Worm (Caenorhabditis elegans) whole organism, L2 larva: Measurements from ENCODE around the gene F41E6.15.

Source experiments
- alr-1 ChIP-seq: fragments of 150-350 bp; optimal IDR thresholded peaks from 2 replicates; lab custom pipeline; 2014; ENCODE audit warnings: missing biosample characterization, missing genetic modification characterization
- lin-11 ChIP-seq: fragments of 150-350 bp; sonication (generic microtip); optimal IDR thresholded peaks from 2 replicates; lab custom pipeline; 2014; ENCODE audit warnings: missing biosample characterization, missing genetic modification characterization, inconsistent platforms, mixed read lengths
- lsy-2 ChIP-seq, 2 experiments: fragments of 150-350 bp in 1 of 2; sonication (generic microtip) in 1 of 2; optimal IDR thresholded peaks; 2 replicates each; lab custom pipeline; 2014 to 2017; ENCODE audit warnings: missing biosample characterization in 2 of 2, missing genetic modification characterization in 2 of 2
- nhr-10 ChIP-seq: sonication (generic microtip); optimal IDR thresholded peaks from 2 replicates; lab custom pipeline; 2017; ENCODE audit warnings: missing biosample characterization, missing genetic modification characterization
- unc-62 ChIP-seq: fragments of 150-350 bp; optimal IDR thresholded peaks from 2 replicates; lab custom pipeline; 2014; ENCODE audit warnings: missing biosample characterization, missing genetic modification reagents, missing genetic modification characterization
- ztf-11 ChIP-seq: sonication (generic microtip); optimal IDR thresholded peaks from 2 replicates; lab custom pipeline; 2017; ENCODE audit warnings: missing biosample characterization, missing genetic modification characterization

ce11 chrV:8627580-8627979 lies 25.0 kb upstream of the F41E6.15 start:
- TF ChIP-seq nhr-10 (tag; lab: Kevin White, UChicago): no peak
- no peak for TF ChIP-seq lsy-2 (tag; optimal IDR thresholded peaks at IDR 0.05; lab: Kevin White, UChicago)
- no peak for TF ChIP-seq ztf-11 (tag; lab: Kevin White, UChicago)
- TF ChIP-seq alr-1 (tag; lab: Kevin White, UChicago): no peak
- TF ChIP-seq lin-11 (tag; lab: Kevin White, UChicago): no peak
- no peak for TF ChIP-seq unc-62
